Worm (Caenorhabditis elegans): ENCODE data around the gene srw-136.

The srw-136 gene

ce11 chrV:3014185-3014584 is 3.8 kb upstream of the srw-136 start, which contains the start of gene K12D9.1:
K12D9.1 (plus strand) TSS chrV:3014485.
- TF ChIP-seq ceh-34 (tag; optimal IDR thresholded peaks at IDR 0.05) (no peak), ceh-31 (tag; optimal IDR thresholded peaks at IDR 0.05) (no peak), unc-42 (tag; optimal IDR thresholded peaks at IDR 0.05) (no peak), sox-4 (tag; optimal IDR thresholded peaks at IDR 0.05) (no peak), ahr-1 (tag; optimal IDR thresholded peaks at IDR 0.05) (no peak), tbx-2 (tag; optimal IDR thresholded peaks at IDR 0.05) (no peak), C08G9.2 (tag; optimal IDR thresholded peaks at IDR 0.05) (no peak), lim-6 (tag; optimal IDR thresholded peaks at IDR 0.05) (no peak), elt-4 (tag; optimal IDR thresholded peaks at IDR 0.05) (no peak), ceh-18 (tag; optimal IDR thresholded peaks at IDR 0.05) (no peak), F13H6.1 (tag; optimal IDR thresholded peaks at IDR 0.05) (no peak), pha-4 (tag; optimal IDR thresholded peaks at IDR 0.05) (no peak), K02D7.2 (tag; optimal IDR thresholded peaks at IDR 0.05) (no peak), rnt-1 (tag; optimal IDR thresholded peaks at IDR 0.05) (no peak), eyg-1 (tag; optimal IDR thresholded peaks at IDR 0.05) (no peak), hlh-13 (GFP tag; optimal IDR thresholded peaks at IDR 0.05) (no peak), ceh-9 (tag; optimal IDR thresholded peaks at IDR 0.05) (no peak), K09A11.1 (tag; optimal IDR thresholded peaks at IDR 0.05; ENCODE audit: insufficient read depth) (no peak), pha-2 (tag; optimal IDR thresholded peaks at IDR 0.05) (no peak)

- TF ChIP-seq F13H6.1 (tag; optimal IDR thresholded peaks at IDR 0.05) (no peak), elt-2 (tag; optimal IDR thresholded peaks at IDR 0.05) (no peak), unc-42 (tag; optimal IDR thresholded peaks at IDR 0.05) (no peak), hlh-30 (tag; optimal IDR thresholded peaks at IDR 0.05; ENCODE audit: insufficient read depth) (no peak), fax-1 (tag; optimal IDR thresholded peaks at IDR 0.05) (no peak), zip-5 (tag; optimal IDR thresholded peaks at IDR 0.05) (no peak), pha-2 (tag; optimal IDR thresholded peaks at IDR 0.05) (no peak), sox-2 (GFP tag; IDR thresholded peaks at IDR 0.05) (no peak), syd-9 (tag; optimal IDR thresholded peaks at IDR 0.05) (no peak), ztf-16 (tag; optimal IDR thresholded peaks at IDR 0.05) (no peak), K02D7.2 (tag; optimal IDR thresholded peaks at IDR 0.05) (no peak), nhr-232 (tag; optimal IDR thresholded peaks at IDR 0.05) (no peak)
Measured at ce11 chrV:3011394-3011793, 1.0 kb upstream of the srw-136 start, which contains the start of gene srw-135. srw-135 (minus strand) TSS chrV:3011494.

- TF ChIP-seq dmd-4 (tag; optimal IDR thresholded peaks at IDR 0.05; ENCODE audit: borderline replicate concordance) (no peak), fkh-10 (GFP tag; optimal IDR thresholded peaks at IDR 0.05) (no peak), pax-1 (tag; optimal IDR thresholded peaks at IDR 0.05) (no peak), ets-4 (tag; optimal IDR thresholded peaks at IDR 0.05) (no peak), ceh-9 (tag; optimal IDR thresholded peaks at IDR 0.05) (no peak), sox-2 (GFP tag; IDR thresholded peaks at IDR 0.05) (no peak), ceh-30 (tag; optimal IDR thresholded peaks at IDR 0.05) (no peak), ttx-3 (tag; optimal IDR thresholded peaks at IDR 0.05) (no peak)
Measured at ce11 chrV:3005964-3006363, 4.4 kb downstream of the srw-136 start, which contains the start of gene srw-112. srw-112 (minus strand) TSS chrV:3006064.

ce11 chrV:2999736-3000135 is 10.6 kb downstream of the srw-136 start, which contains the start of gene srw-119:
srw-119 (minus strand) TSS chrV:2999836.
- TF ChIP-seq hlh-30 (tag; optimal IDR thresholded peaks at IDR 0.05; ENCODE audit: insufficient read depth) (no peak), zip-5 (tag; optimal IDR thresholded peaks at IDR 0.05) (no peak), tbx-7 (tag; optimal IDR thresholded peaks at IDR 0.05) (no peak), nhr-11 (tag; optimal IDR thresholded peaks at IDR 0.05) (no peak), F13H6.1 (tag; optimal IDR thresholded peaks at IDR 0.05) (no peak), hlh-6 (tag; optimal IDR thresholded peaks at IDR 0.05) (no peak), ceh-34 (tag; optimal IDR thresholded peaks at IDR 0.05) (no peak), fax-1 (tag; optimal IDR thresholded peaks at IDR 0.05) (no peak), hlh-15 (tag; optimal IDR thresholded peaks at IDR 0.05) (no peak), pax-1 (tag; optimal IDR thresholded peaks at IDR 0.05) (no peak)

Data from whole organism, late embryonic.